Fruit fly (Drosophila melanogaster): ENCODE measurements around the gene CG12320.

CG12320 gene

DNA sequence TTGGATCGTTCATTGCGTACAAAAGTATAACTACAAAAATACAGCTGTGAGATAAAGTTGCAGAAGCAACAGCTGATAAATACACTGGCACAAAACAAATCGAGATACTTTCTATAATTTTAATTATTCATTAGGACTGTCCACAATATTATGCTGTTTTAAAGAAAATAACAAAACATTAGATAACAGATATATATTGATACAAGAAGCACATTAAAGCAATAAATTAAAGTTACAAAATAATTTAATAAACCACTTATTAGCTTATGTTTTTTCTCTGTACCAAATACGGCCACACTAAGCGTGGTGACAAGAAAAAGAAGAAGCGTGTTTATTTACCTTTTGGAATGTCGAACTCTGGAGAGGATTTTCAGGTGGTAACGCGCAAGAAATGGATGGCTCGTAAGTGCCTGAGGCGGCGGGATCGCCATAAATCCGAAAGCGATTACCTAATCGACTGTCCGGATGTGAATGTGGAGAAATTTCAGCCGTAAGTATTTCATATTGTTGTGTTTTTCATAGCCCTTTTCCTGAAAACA lies 32.3 kb downstream of the CG12320 start, which contains the start of the genes CG7988 and CG7183:
TSS of gene CG7988 (plus strand) at position 316 of the 539 bp plus-strand sequence.
TSS of gene CG7183 (minus strand) at position 489 of the 539 bp plus-strand sequence.
- peak; percentile 96 for TF ChIP-seq seq (GFP tag; IDR thresholded peaks at IDR 0.05)
- peak; percentile 90 for TF ChIP-seq shn (GFP tag; optimal IDR thresholded peaks at IDR 0.05)
- peak; percentile 74; the same call in 2 of the 3 replicates for TF ChIP-seq sr (GFP tag; IDR thresholded peaks at IDR 0.05)
- peak; percentile 97 for TF ChIP-seq NfI (GFP tag; optimal IDR thresholded peaks at IDR 0.05)
- peak in 1 of 3 experiments; percentile 99 for TF ChIP-seq lola (GFP tag; optimal IDR thresholded peaks at IDR 0.05)
- peak; percentile 87 for TF ChIP-seq aop (GFP tag; IDR thresholded peaks at IDR 0.05)
- TF ChIP-seq p53 (GFP tag; optimal IDR thresholded peaks at IDR 0.05), result peak; percentile 70
- peak; percentile 97 for TF ChIP-seq CG14014 (GFP tag; IDR thresholded peaks at IDR 0.05)
- peak; percentile 100 for TF ChIP-seq CG17385 (GFP tag; optimal IDR thresholded peaks at IDR 0.05)
- peak; percentile 86 for TF ChIP-seq gro (GFP tag; optimal IDR thresholded peaks at IDR 0.05)
- peak; percentile 98 for TF ChIP-seq lilli (GFP tag; optimal IDR thresholded peaks at IDR 0.05)
- peak; percentile 97 for TF ChIP-seq ci (GFP tag; IDR thresholded peaks at IDR 0.05)
- TF ChIP-seq tgo (GFP tag; IDR thresholded peaks at IDR 0.05), result peak; percentile 99
- TF ChIP-seq CG11247 (GFP tag; IDR thresholded peaks at IDR 0.05), result peak; percentile 98
- peak; percentile 98 for TF ChIP-seq CG2889 (GFP tag; IDR thresholded peaks at IDR 0.05)
- TF ChIP-seq Lhr (GFP tag; optimal IDR thresholded peaks at IDR 0.05), result peak; percentile 94
- TF ChIP-seq Ptx1 (GFP tag; IDR thresholded peaks at IDR 0.05), result peak; percentile 100
- TF ChIP-seq CG5245 (GFP tag; optimal IDR thresholded peaks at IDR 0.05), result peak; percentile 94
- TF ChIP-seq stc (GFP tag; IDR thresholded peaks at IDR 0.05), result peak; percentile 98
- TF ChIP-seq CG6765 (GFP tag; optimal IDR thresholded peaks at IDR 0.05), result peak; percentile 87
- TF ChIP-seq pfk (GFP tag; optimal IDR thresholded peaks at IDR 0.05), result no peak
- TF ChIP-seq CG6813 (GFP tag; optimal IDR thresholded peaks at IDR 0.05), result peak; percentile 84
- TF ChIP-seq corto (GFP tag; optimal IDR thresholded peaks at IDR 0.05), result no peak
- no peak for TF ChIP-seq HLHmδ (GFP tag; optimal IDR thresholded peaks at IDR 0.05)
- peak; percentile 31 for TF ChIP-seq HmgD (GFP tag; optimal IDR thresholded peaks at IDR 0.05)
- no peak for TF ChIP-seq hkb (optimal IDR thresholded peaks at IDR 0.05)
- peak; percentile 98 for TF ChIP-seq hkb (GFP tag; IDR thresholded peaks at IDR 0.05)
- peak; percentile 88 for TF ChIP-seq NK7.1 (GFP tag; optimal IDR thresholded peaks at IDR 0.05)
- peak; percentile 93 for TF ChIP-seq sens-2 (GFP tag; IDR thresholded peaks at IDR 0.05)
- TF ChIP-seq pb (GFP tag; optimal IDR thresholded peaks at IDR 0.05), result peak; percentile 73
- TF ChIP-seq PHDP (tag; optimal IDR thresholded peaks at IDR 0.05), result peak; percentile 98
- peak; percentile 98 for TF ChIP-seq CG12659 (GFP tag; optimal IDR thresholded peaks at IDR 0.05)
- peak; percentile 98 for TF ChIP-seq Hsf (GFP tag; optimal IDR thresholded peaks at IDR 0.05)
- peak; percentile 90 for TF ChIP-seq crc (GFP tag; optimal IDR thresholded peaks at IDR 0.05)
- peak; percentile 99 for TF ChIP-seq gsb-n (tag; optimal IDR thresholded peaks at IDR 0.05)
- peak; percentile 96 for TF ChIP-seq CG14050 (GFP tag; IDR thresholded peaks at IDR 0.05)
- TF ChIP-seq zf30C (GFP tag; optimal IDR thresholded peaks at IDR 0.05), result peak; percentile 99
- peak in 1 of 2 experiments; percentile 92 for TF ChIP-seq Hr78 (GFP tag; optimal IDR thresholded peaks at IDR 0.05)
- TF ChIP-seq CG10979 (tag; optimal IDR thresholded peaks at IDR 0.05), result peak; percentile 98
- peak; percentile 90 for TF ChIP-seq tup (GFP tag; optimal IDR thresholded peaks at IDR 0.05)
- peak; percentile 65 for TF ChIP-seq Sry-β (GFP tag; optimal IDR thresholded peaks at IDR 0.05)
- peak; percentile 98 for TF ChIP-seq grau (tag; optimal IDR thresholded peaks at IDR 0.05)
- TF ChIP-seq CG9876 (GFP tag; optimal IDR thresholded peaks at IDR 0.05), result peak; percentile 89
- TF ChIP-seq ttk (GFP tag; IDR thresholded peaks at IDR 0.05), result peak; percentile 99
- TF ChIP-seq Doc3 (GFP tag; IDR thresholded peaks at IDR 0.05; ENCODE audit: partially characterized antibody), result no peak
- TF ChIP-seq CG8944 (GFP tag; optimal IDR thresholded peaks at IDR 0.05), result peak; percentile 92
- TF ChIP-seq unc-4 (GFP tag; IDR thresholded peaks at IDR 0.05; ENCODE audit: partially characterized antibody), result peak; percentile 20; the same call in 1 of the 2 replicates
- peak; percentile 98 for TF ChIP-seq CG4404 (GFP tag; IDR thresholded peaks at IDR 0.05)
- peak; percentile 98 for TF ChIP-seq CG9817 (tag; optimal IDR thresholded peaks at IDR 0.05)
- peak; percentile 93 for TF ChIP-seq ems (GFP tag; optimal IDR thresholded peaks at IDR 0.05)

All from whole organism, embryonic.